Fruit fly (Drosophila melanogaster) whole organism, embryonic: Measurements from ENCODE around the gene CG5254.

Experiments
- Ada2b ChIP-seq: fragments of 200-800 bp; sonication (Bioruptor generic); IDR thresholded peaks from 2 replicates; pipeline ENCODE4 v1.3.6; 2022; ENCODE audit warnings: missing biosample characterization, missing genetic modification characterization
- Awh ChIP-seq: fragments of 200-800 bp; sonication (Bioruptor generic); IDR thresholded peaks from 2 replicates; pipeline ENCODE4, ENCODE4 v1.3.6; 2022; ENCODE audit warnings: missing biosample characterization, missing genetic modification characterization
- CG11504 ChIP-seq: fragments of 200-800 bp; sonication (Bioruptor generic); optimal IDR thresholded peaks from 3 replicates; lab custom pipeline; 2019; ENCODE audit warnings: missing biosample characterization, mild to moderate bottlenecking, missing genetic modification characterization, moderate library complexity
- CG11695 ChIP-seq: fragments of 200-800 bp; sonication (Bioruptor generic); IDR thresholded peaks from 3 replicates; pipeline ENCODE4 v1.3.6; 2022; ENCODE audit warnings: missing biosample characterization, missing genetic modification characterization
- CG13775 ChIP-seq: fragments of 200-800 bp; sonication (Bioruptor generic); optimal IDR thresholded peaks from 3 replicates; lab custom pipeline; 2017; ENCODE audit warnings: missing biosample characterization, mild to moderate bottlenecking, missing genetic modification characterization
- CG1529 ChIP-seq: fragments of 200-800 bp; sonication (Bioruptor generic); optimal IDR thresholded peaks from 3 replicates; lab custom pipeline; 2018; ENCODE audit warnings: missing biosample characterization, missing genetic modification characterization
- CG1603 ChIP-seq: fragments of 200-800 bp; sonication (Bioruptor generic); optimal IDR thresholded peaks from 2 replicates; lab custom pipeline; 2019; ENCODE audit warnings: missing biosample characterization, mild to moderate bottlenecking, missing genetic modification characterization, moderate library complexity
- CG16779 ChIP-seq: fragments of 200-800 bp; sonication (Bioruptor generic); IDR thresholded peaks from 2 replicates; pipeline ENCODE4 v1.3.6; 2022; ENCODE audit warnings: missing biosample characterization, missing genetic modification characterization
- CG17802 ChIP-seq: fragments of 200-800 bp; sonication (Bioruptor generic); optimal IDR thresholded peaks from 2 replicates; lab custom pipeline; 2018; ENCODE audit warnings: missing biosample characterization, mild to moderate bottlenecking, missing genetic modification characterization, moderate library complexity
- CG2129 ChIP-seq: fragments of 200-800 bp; sonication (Bioruptor generic); IDR thresholded peaks from 2 replicates; pipeline ENCODE4 v1.3.6; 2022; ENCODE audit warnings: missing biosample characterization, missing genetic modification characterization; ENCODE audit not compliant: partially characterized antibody
- CG30431 ChIP-seq: fragments of 200-800 bp; sonication (Bioruptor generic); optimal IDR thresholded peaks from 2 replicates; lab custom pipeline; 2017; ENCODE audit warnings: missing biosample characterization, missing genetic modification characterization
- CG3726 ChIP-seq: fragments of 200-800 bp; sonication (Bioruptor generic); IDR thresholded peaks from 3 replicates; pipeline ENCODE4, ENCODE4 v1.3.6; 2022; ENCODE audit warnings: missing biosample characterization, missing genetic modification characterization
- CG42726 ChIP-seq: fragments of 200-800 bp; sonication (Bioruptor generic); IDR thresholded peaks from 2 replicates; pipeline ENCODE4 v1.3.6; 2022; ENCODE audit warnings: missing biosample characterization, missing genetic modification characterization; ENCODE audit not compliant: partially characterized antibody
- CG6689 ChIP-seq: fragments of 200-800 bp; sonication (Bioruptor generic); IDR thresholded peaks from 2 replicates; pipeline ENCODE4 v1.3.6; 2022; ENCODE audit warnings: missing biosample characterization, missing genetic modification characterization
- CG9437 ChIP-seq: fragments of 200-800 bp; sonication (Bioruptor generic); optimal IDR thresholded peaks from 2 replicates; lab custom pipeline; 2018; ENCODE audit warnings: missing biosample characterization, mild to moderate bottlenecking, missing genetic modification characterization
- CrebB ChIP-seq: fragments of 200-800 bp; sonication (Bioruptor generic); optimal IDR thresholded peaks from 3 replicates; lab custom pipeline; 2018; ENCODE audit warnings: missing biosample characterization, mild to moderate bottlenecking, missing genetic modification characterization
- Dbx ChIP-seq: fragments of 200-800 bp; sonication (Bioruptor generic); IDR thresholded peaks from 3 replicates; pipeline ENCODE4 v1.3.6; 2022; ENCODE audit warnings: missing biosample characterization, missing genetic modification characterization
- Dll ChIP-seq: fragments of 200-800 bp; sonication (Bioruptor generic); IDR thresholded peaks from 4 replicates; pipeline ENCODE4 v1.3.6; 2022; ENCODE audit warnings: missing biosample characterization, missing genetic modification characterization; ENCODE audit not compliant: partially characterized antibody
- Doc2 ChIP-seq: fragments of 200-800 bp; sonication (Bioruptor generic); IDR thresholded peaks from 2 replicates; pipeline ENCODE4 v1.3.6; 2022; ENCODE audit warnings: missing biosample characterization, missing genetic modification characterization
- Ets97D ChIP-seq: fragments of 200-800 bp; sonication (Bioruptor generic); optimal IDR thresholded peaks from 3 replicates; lab custom pipeline; 2016; ENCODE audit warnings: missing biosample characterization, missing genetic modification characterization
- MBD-R2 ChIP-seq: fragments of 200-800 bp; sonication (Bioruptor generic); IDR thresholded peaks from 2 replicates; pipeline ENCODE4 v1.3.6; 2022; ENCODE audit warnings: missing biosample characterization, missing genetic modification characterization
- Mad ChIP-seq: fragments of 200-800 bp; sonication (Bioruptor generic); optimal IDR thresholded peaks from 2 replicates; lab custom pipeline; 2016; ENCODE audit warnings: missing biosample characterization, missing genetic modification characterization
- Side ChIP-seq: fragments of 200-800 bp; sonication (Bioruptor generic); optimal IDR thresholded peaks from 2 replicates; lab custom pipeline; 2016; ENCODE audit warnings: missing biosample characterization, missing genetic modification characterization
- Ssrp ChIP-seq: fragments of 200-800 bp; sonication (Bioruptor generic); optimal IDR thresholded peaks from 2 replicates; lab custom pipeline; 2018; ENCODE audit warnings: missing biosample characterization, mild to moderate bottlenecking, missing genetic modification characterization, moderate library complexity
- ab ChIP-seq: fragments of 200-800 bp; sonication (Bioruptor generic); optimal IDR thresholded peaks from 2 replicates; lab custom pipeline; 2016; ENCODE audit warnings: missing biosample characterization, missing genetic modification characterization
- ato ChIP-seq: fragments of 200-800 bp; sonication (Bioruptor generic); IDR thresholded peaks from 2 replicates; pipeline ENCODE4 v1.3.6; 2022; ENCODE audit warnings: missing biosample characterization, missing genetic modification characterization; ENCODE audit not compliant: partially characterized antibody
- bigmax ChIP-seq: fragments of 200-800 bp; sonication (Bioruptor generic); optimal IDR thresholded peaks from 2 replicates; lab custom pipeline; 2018; ENCODE audit warnings: missing biosample characterization, mild to moderate bottlenecking, missing genetic modification characterization
- chm ChIP-seq: fragments of 200-800 bp; sonication (Bioruptor generic); IDR thresholded peaks from 2 replicates; pipeline ENCODE4 v1.3.6; 2022; ENCODE audit warnings: missing biosample characterization, missing genetic modification characterization
- croc ChIP-seq: fragments of 200-800 bp; sonication (Bioruptor generic); conservative IDR thresholded peaks from 3 replicates; pipeline ENCODE4 v1.3.6; 2022; ENCODE audit warnings: missing biosample characterization, missing genetic modification characterization
- danr ChIP-seq: fragments of 200-800 bp; sonication (Bioruptor generic); IDR thresholded peaks from 2 replicates; pipeline ENCODE4 v1.3.6; 2022; ENCODE audit warnings: missing biosample characterization, missing genetic modification characterization
- dmrt99B ChIP-seq: fragments of 200-800 bp; sonication (Bioruptor generic); optimal IDR thresholded peaks from 2 replicates; lab custom pipeline; 2018; ENCODE audit warnings: missing biosample characterization, mild to moderate bottlenecking, missing genetic modification characterization, moderate library complexity
- exex ChIP-seq: fragments of 200-800 bp; sonication (Bioruptor generic); optimal IDR thresholded peaks from 4 replicates; lab custom pipeline; 2018; ENCODE audit warnings: missing biosample characterization, mild to moderate bottlenecking, missing genetic modification characterization, moderate library complexity
- gcm ChIP-seq: fragments of 200-800 bp; sonication (Bioruptor generic); optimal IDR thresholded peaks from 2 replicates; lab custom pipeline; 2019; ENCODE audit warnings: missing biosample characterization, mild to moderate bottlenecking, missing genetic modification characterization, moderate library complexity
- gem ChIP-seq: fragments of 200-800 bp; sonication (Bioruptor generic); optimal IDR thresholded peaks from 2 replicates; lab custom pipeline; 2019; ENCODE audit warnings: missing biosample characterization, mild to moderate bottlenecking, missing genetic modification characterization, moderate library complexity
- grn ChIP-seq: fragments of 200-800 bp; sonication (Bioruptor generic); optimal IDR thresholded peaks from 3 replicates; lab custom pipeline; 2017; ENCODE audit warnings: missing biosample characterization, missing genetic modification characterization
- gro ChIP-seq: fragments of 200-800 bp; sonication (Bioruptor generic); optimal IDR thresholded peaks from 2 replicates; lab custom pipeline; 2016; ENCODE audit warnings: missing biosample characterization, missing genetic modification characterization
- gsb-n ChIP-seq: fragments of 200-800 bp; sonication (Bioruptor generic); optimal IDR thresholded peaks from 3 replicates; lab custom pipeline; 2018; ENCODE audit warnings: missing biosample characterization, mild to moderate bottlenecking, missing genetic modification characterization
- insv ChIP-seq, 2 experiments: fragments of 200-800 bp; sonication (Bioruptor generic); optimal IDR thresholded peaks; 3 replicates each; lab custom pipeline; 2016 to 2018; ENCODE audit warnings: missing biosample characterization in 2 of 2, missing genetic modification characterization in 2 of 2
- maf-S ChIP-seq: fragments of 200-800 bp; sonication (Bioruptor generic); optimal IDR thresholded peaks from 2 replicates; lab custom pipeline; 2016; ENCODE audit warnings: missing biosample characterization, missing genetic modification characterization
- mam ChIP-seq: fragments of 200-800 bp; sonication (Bioruptor generic); optimal IDR thresholded peaks from 3 replicates; lab custom pipeline; 2016; ENCODE audit warnings: missing biosample characterization, missing genetic modification characterization
- otp ChIP-seq: fragments of 200-800 bp; sonication (Bioruptor generic); IDR thresholded peaks from 3 replicates; pipeline ENCODE4, ENCODE4 v1.3.6; 2022; ENCODE audit warnings: missing biosample characterization, missing genetic modification characterization
- pita ChIP-seq: fragments of 200-800 bp; sonication (Bioruptor generic); optimal IDR thresholded peaks from 2 replicates; lab custom pipeline; 2017; ENCODE audit warnings: missing biosample characterization, mild to moderate bottlenecking, missing genetic modification characterization
- repo ChIP-seq: fragments of 200-800 bp; sonication (Bioruptor generic); optimal IDR thresholded peaks from 2 replicates; lab custom pipeline; 2016; ENCODE audit warnings: missing biosample characterization, missing genetic modification characterization
- slp2 ChIP-seq: fragments of 200-800 bp; sonication (Bioruptor generic); optimal IDR thresholded peaks from 2 replicates; lab custom pipeline; 2016; ENCODE audit warnings: missing biosample characterization, missing genetic modification characterization
- sug ChIP-seq: fragments of 200-800 bp; optimal IDR thresholded peaks from 2 replicates; lab custom pipeline; 2019; ENCODE audit warnings: missing biosample characterization, mild to moderate bottlenecking, missing genetic modification characterization, moderate library complexity
- tap ChIP-seq: fragments of 200-800 bp; optimal IDR thresholded peaks from 3 replicates; lab custom pipeline; 2019; ENCODE audit warnings: missing biosample characterization, mild to moderate bottlenecking, missing genetic modification characterization, moderate library complexity
- tna ChIP-seq: fragments of 200-800 bp; sonication (Bioruptor generic); IDR thresholded peaks from 2 replicates; pipeline ENCODE4 v1.3.6; 2022; ENCODE audit warnings: missing biosample characterization, missing genetic modification characterization; ENCODE audit not compliant: partially characterized antibody
- toy ChIP-seq: fragments of 200-800 bp; sonication (Bioruptor generic); IDR thresholded peaks from 2 replicates; pipeline ENCODE4 v1.3.6; 2022; ENCODE audit warnings: missing biosample characterization, missing genetic modification characterization
- twi ChIP-seq: fragments of 200-800 bp; optimal IDR thresholded peaks from 2 replicates; lab custom pipeline; 2019; ENCODE audit warnings: missing biosample characterization, mild to moderate bottlenecking, missing genetic modification characterization, moderate library complexity
- tx ChIP-seq: fragments of 200-800 bp; sonication (Bioruptor generic); optimal IDR thresholded peaks from 2 replicates; lab custom pipeline; 2016; ENCODE audit warnings: missing biosample characterization, missing genetic modification characterization

The CG5254 gene

DNA sequence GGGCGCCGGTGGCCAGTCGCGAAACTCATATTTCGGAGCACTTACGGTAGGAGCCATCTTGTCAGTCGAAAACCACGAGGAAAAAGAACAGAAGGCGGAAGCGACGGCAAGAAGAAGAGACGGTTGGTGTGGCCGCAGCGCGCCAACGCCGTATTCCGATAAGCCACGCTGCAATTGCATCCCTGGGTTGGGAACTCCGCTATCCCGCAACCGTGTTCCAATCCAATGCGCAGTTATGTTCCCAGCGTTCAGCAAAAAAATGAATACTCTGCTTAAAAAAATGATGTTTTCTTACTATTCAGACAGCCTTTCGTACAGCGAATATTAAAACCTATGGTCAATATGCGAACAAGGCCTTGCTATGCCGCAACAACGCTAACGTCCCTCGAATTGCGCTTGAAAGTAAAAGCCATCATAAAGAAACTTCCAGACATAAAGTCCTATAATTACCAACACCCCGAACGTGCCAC, 14.9 kb downstream of the CG5254 start, which contains the start of gene RpL22 (continued):
- peak; percentile 19; the same call in 1 of the 2 replicates for TF ChIP-seq Doc2 (GFP tag; lab: Robert Waterston, UW)
- peak; percentile 92 for TF ChIP-seq chm (GFP tag; lab: Robert Waterston, UW)
- TF ChIP-seq insv (GFP tag; optimal IDR thresholded peaks at IDR 0.05; lab: Kevin White, UChicago) = peak in 1 of 2 experiments; percentile 80
- TF ChIP-seq toy (GFP tag; lab: Robert Waterston, UW) = peak; percentile 61; the same call in 1 of the 2 replicates
- TF ChIP-seq tap (tag; lab: Kevin White, UChicago) = peak; percentile 64
- TF ChIP-seq CG11504 = peak; percentile 81
- TF ChIP-seq croc (GFP tag; lab: Robert Waterston, UW) = peak; percentile 63; the same call in 2 of the 3 replicates
- peak; percentile 72 for TF ChIP-seq dmrt99B (tag; lab: Kevin White, UChicago)
- peak; percentile 42 for TF ChIP-seq twi (tag; lab: Kevin White, UChicago)
- peak; percentile 60; the same call in 1 of the 2 replicates for TF ChIP-seq danr (GFP tag; lab: Robert Waterston, UW)
- peak; percentile 65 for TF ChIP-seq CG9437
- TF ChIP-seq Dll (GFP tag; lab: Robert Waterston, UW) = 0 out of 4 replicates have a peak, but pooled peaks have one; percentile 20
- TF ChIP-seq CG17802 (tag; lab: Kevin White, UChicago) = peak; percentile 73
- peak; percentile 92 for TF ChIP-seq Mad (GFP tag; lab: Kevin White, UChicago)
- TF ChIP-seq ato (GFP tag; lab: Robert Waterston, UW) = no peak
- TF ChIP-seq gcm (GFP tag; lab: Kevin White, UChicago) = peak; percentile 68
- TF ChIP-seq CG2129 (GFP tag; lab: Robert Waterston, UW) = no peak
- TF ChIP-seq Awh (GFP tag; lab: Robert Waterston, UW) = peak; percentile 79
- peak; percentile 59 for TF ChIP-seq CG6689 (GFP tag; lab: Robert Waterston, UW)
- TF ChIP-seq MBD-R2 (GFP tag; lab: Robert Waterston, UW) = peak; percentile 92
- TF ChIP-seq Ada2b (GFP tag; lab: Robert Waterston, UW) = peak; percentile 58; the same call in 1 of the 2 replicates
- TF ChIP-seq CG11695 (GFP tag; lab: Robert Waterston, UW) = peak; percentile 68
- TF ChIP-seq bigmax = peak; percentile 79
- TF ChIP-seq CrebB (tag; lab: Kevin White, UChicago) = peak; percentile 91
- TF ChIP-seq CG3726 (GFP tag; lab: Robert Waterston, UW) = peak; percentile 81
- peak; percentile 36 for TF ChIP-seq Ssrp (tag; lab: Kevin White, UChicago)
- TF ChIP-seq Side (GFP tag; lab: Kevin White, UChicago) = peak; percentile 94
- peak; percentile 59 for TF ChIP-seq gem (tag; lab: Kevin White, UChicago)
- TF ChIP-seq ab (GFP tag; lab: Kevin White, UChicago) = peak; percentile 62
- peak; percentile 77 for TF ChIP-seq sug
- peak; percentile 78 for TF ChIP-seq CG1529
- TF ChIP-seq mam (GFP tag; lab: Kevin White, UChicago) = peak; percentile 73
- TF ChIP-seq tna (GFP tag; lab: Robert Waterston, UW) = no peak
- TF ChIP-seq otp (GFP tag; lab: Robert Waterston, UW) = peak; percentile 90
- TF ChIP-seq gro (GFP tag; lab: Kevin White, UChicago) = peak; percentile 90
- TF ChIP-seq CG13775 (GFP tag; lab: Kevin White, UChicago) = peak; percentile 94
- TF ChIP-seq grn = peak; percentile 79
- peak; percentile 96 for TF ChIP-seq CG1603 (tag; lab: Kevin White, UChicago)
- TF ChIP-seq CG30431 = peak; percentile 76
- peak; percentile 89 for TF ChIP-seq maf-S
- peak; percentile 85 for TF ChIP-seq slp2 (GFP tag; lab: Kevin White, UChicago)
- TF ChIP-seq Ets97D (GFP tag; lab: Kevin White, UChicago) = peak; percentile 100
- TF ChIP-seq gsb-n = peak; percentile 80
- TF ChIP-seq CG16779 (GFP tag; lab: Robert Waterston, UW) = peak; percentile 70
- TF ChIP-seq pita (GFP tag; lab: Kevin White, UChicago) = peak; percentile 95
- no peak for TF ChIP-seq CG42726 (GFP tag; lab: Robert Waterston, UW)
- TF ChIP-seq Dbx (GFP tag; lab: Robert Waterston, UW) = peak; percentile 92
- peak; percentile 77 for TF ChIP-seq tx (GFP tag; lab: Kevin White, UChicago)
- TF ChIP-seq exex = peak; percentile 52
- TF ChIP-seq repo = peak; percentile 88
